Fruit fly (Drosophila melanogaster): ENCODE measurements around the gene Ho.

Gene Ho

dm6 chr3R:11673955-11674663, 5.4 kb upstream of the Ho start, which contains the start of gene CG14715 (continued):
- TF ChIP-seq ERR (GFP tag; optimal IDR thresholded peaks at IDR 0.05) (no peak), BEAF-32 (GFP tag; optimal IDR thresholded peaks at IDR 0.05) (peak; percentile 69), Mrtf (GFP tag; IDR thresholded peaks at IDR 0.05) (no peak), CG17829 (tag; optimal IDR thresholded peaks at IDR 0.05) (peak; percentile 28), E2f1 (GFP tag; IDR thresholded peaks at IDR 0.05) (peak; percentile 57), CG10209 (GFP tag; optimal IDR thresholded peaks at IDR 0.05) (no peak), sc (optimal IDR thresholded peaks at IDR 0.05) (no peak), sc (GFP tag; optimal IDR thresholded peaks at IDR 0.05) (no peak), exex (tag; optimal IDR thresholded peaks at IDR 0.05) (peak; percentile 10), CG14050 (GFP tag; IDR thresholded peaks at IDR 0.05) (no peak), CG3281 (GFP tag; optimal IDR thresholded peaks at IDR 0.05) (no peak), CG1832 (GFP tag; optimal IDR thresholded peaks at IDR 0.05) (no peak), C15 (GFP tag; IDR thresholded peaks at IDR 0.05) (no peak), tna (GFP tag; IDR thresholded peaks at IDR 0.05; ENCODE audit: partially characterized antibody) (no peak), h (optimal IDR thresholded peaks at IDR 0.05) (no peak), CG9727 (GFP tag; optimal IDR thresholded peaks at IDR 0.05) (peak; percentile 30), CG1647 (GFP tag; optimal IDR thresholded peaks at IDR 0.05) (no peak), CG4328 (GFP tag; optimal IDR thresholded peaks at IDR 0.05) (no peak), CG2202 (tag; optimal IDR thresholded peaks at IDR 0.05) (no peak), CG10565 (GFP tag; optimal IDR thresholded peaks at IDR 0.05) (no peak), CG15073 (GFP tag; optimal IDR thresholded peaks at IDR 0.05) (no peak), zfh2 (GFP tag; optimal IDR thresholded peaks at IDR 0.05) (peak; percentile 39), CrebB (tag; optimal IDR thresholded peaks at IDR 0.05) (no peak), Blimp-1 (GFP tag; optimal IDR thresholded peaks at IDR 0.05) (peak; percentile 37), schlank (tag; optimal IDR thresholded peaks at IDR 0.05) (no peak), CG31441 (GFP tag; IDR thresholded peaks at IDR 0.05) (peak; percentile 64), sd (tag; optimal IDR thresholded peaks at IDR 0.05) (no peak), fd102C (GFP tag; optimal IDR thresholded peaks at IDR 0.05) (no peak), CHES-1-like (GFP tag; optimal IDR thresholded peaks at IDR 0.05) (peak; percentile 55), CG18011 (GFP tag; optimal IDR thresholded peaks at IDR 0.05) (no peak), CG4282 (GFP tag; optimal IDR thresholded peaks at IDR 0.05) (no peak), lov (optimal IDR thresholded peaks at IDR 0.05) (no peak), lov (GFP tag; IDR thresholded peaks at IDR 0.05) (no peak), prd (optimal IDR thresholded peaks at IDR 0.05) (no peak), prd (GFP tag; IDR thresholded peaks at IDR 0.05) (peak; percentile 71), jigr1 (GFP tag; IDR thresholded peaks at IDR 0.05) (no peak), BtbVII (GFP tag; optimal IDR thresholded peaks at IDR 0.05) (no peak), Dref (GFP tag; IDR thresholded peaks at IDR 0.05) (no peak), CG11695 (GFP tag; IDR thresholded peaks at IDR 0.05) (0 out of 3 replicates have a peak, but pooled peaks have one; percentile 15), H15 (GFP tag; IDR thresholded peaks at IDR 0.05) (no peak), pita (GFP tag; optimal IDR thresholded peaks at IDR 0.05) (no peak), MESR4 (GFP tag; optimal IDR thresholded peaks at IDR 0.05) (peak; percentile 49), CG5953 (GFP tag; IDR thresholded peaks at IDR 0.05) (no peak), CG7987 (GFP tag; optimal IDR thresholded peaks at IDR 0.05) (no peak), CG7786 (GFP tag; optimal IDR thresholded peaks at IDR 0.05) (peak; percentile 1), Hmx (GFP tag; optimal IDR thresholded peaks at IDR 0.05) (no peak), CG17802 (tag; optimal IDR thresholded peaks at IDR 0.05) (peak; percentile 65), bigmax (GFP tag; optimal IDR thresholded peaks at IDR 0.05) (peak; percentile 30), Drgx (GFP tag; IDR thresholded peaks at IDR 0.05) (no peak), CG3065 (GFP tag; optimal IDR thresholded peaks at IDR 0.05) (no peak), CG4404 (GFP tag; IDR thresholded peaks at IDR 0.05) (no peak), tin (GFP tag; optimal IDR thresholded peaks at IDR 0.05) (peak; percentile 44)
